Worm (Caenorhabditis elegans) whole organism, mixed stage, embryonic: Measurements from ENCODE around the gene rps-23.
A peak's percentile ranks its signal among the peaks of the same experiment; 100 is the strongest.

ENCODE experiments used
- bed-3 ChIP-seq: fragments of 200-800 bp; sonication (Bioruptor generic); optimal IDR thresholded peaks from 3 replicates; lab custom pipeline; 2018; ENCODE audit warnings: mild to moderate bottlenecking, missing genetic modification characterization, moderate library complexity, missing compliant biosample characterization
- blmp-1 ChIP-seq: fragments of 150-350 bp; optimal IDR thresholded peaks from 2 replicates; lab custom pipeline; 2014; ENCODE audit warnings: missing biosample characterization, missing genetic modification characterization
- ceh-39 ChIP-seq: fragments of 150-350 bp; optimal IDR thresholded peaks from 2 replicates; lab custom pipeline; 2014; ENCODE audit warnings: missing biosample characterization, missing genetic modification characterization
- ceh-43 ChIP-seq: fragments of 200-800 bp; sonication (Bioruptor generic); optimal IDR thresholded peaks from 2 replicates; lab custom pipeline; 2018; ENCODE audit warnings: mild to moderate bottlenecking, missing genetic modification characterization, moderate library complexity, missing compliant biosample characterization
- ceh-83 ChIP-seq: fragments of 200-800 bp; sonication (Bioruptor generic); optimal IDR thresholded peaks from 2 replicates; lab custom pipeline; 2018; ENCODE audit warnings: mild to moderate bottlenecking, missing genetic modification characterization, missing compliant biosample characterization
- ces-1 ChIP-seq: fragments of 150-350 bp; optimal IDR thresholded peaks from 2 replicates; lab custom pipeline; 2014; ENCODE audit warnings: missing biosample characterization, missing genetic modification reagents, missing genetic modification characterization
- cnd-1 ChIP-seq: fragments of 200-800 bp; sonication (Bioruptor generic); optimal IDR thresholded peaks from 2 replicates; lab custom pipeline; 2018; ENCODE audit warnings: mild to moderate bottlenecking, missing genetic modification characterization, missing compliant biosample characterization
- drap-1 ChIP-seq: fragments of 200-800 bp; sonication (Bioruptor generic); optimal IDR thresholded peaks from 3 replicates; lab custom pipeline; 2018; ENCODE audit warnings: mild to moderate bottlenecking, missing genetic modification characterization, missing compliant biosample characterization
- elt-1 ChIP-seq: sonication (generic microtip); optimal IDR thresholded peaks from 2 replicates; lab custom pipeline; 2017; ENCODE audit warnings: missing genetic modification characterization, mild to moderate bottlenecking, missing compliant biosample characterization, antibody characterized with exemption, moderate library complexity, borderline replicate concordance; ENCODE audit not compliant: insufficient read depth
- elt-3 ChIP-seq: fragments of 150-350 bp; optimal IDR thresholded peaks from 2 replicates; lab custom pipeline; 2014; ENCODE audit warnings: missing biosample characterization, missing genetic modification characterization
- flh-1 ChIP-seq: fragments of 200-800 bp; sonication (Bioruptor generic); optimal IDR thresholded peaks from 2 replicates; lab custom pipeline; 2018; ENCODE audit warnings: mild to moderate bottlenecking, missing genetic modification characterization, moderate library complexity, missing compliant biosample characterization
- ham-2 ChIP-seq: fragments of 200-800 bp; sonication (Bioruptor generic); optimal IDR thresholded peaks from 2 replicates; lab custom pipeline; 2018; ENCODE audit warnings: mild to moderate bottlenecking, missing genetic modification characterization, missing compliant biosample characterization
- hlh-1 ChIP-seq: fragments of 150-350 bp; optimal IDR thresholded peaks from 2 replicates; lab custom pipeline; 2014; ENCODE audit warnings: missing biosample characterization, missing genetic modification reagents, missing genetic modification characterization
- lin-13 ChIP-seq: fragments of 150-350 bp; optimal IDR thresholded peaks from 2 replicates; lab custom pipeline; 2014; ENCODE audit warnings: missing biosample characterization, missing genetic modification characterization
- lin-32 ChIP-seq: fragments of 200-800 bp; sonication (Bioruptor generic); optimal IDR thresholded peaks from 2 replicates; lab custom pipeline; 2018; ENCODE audit warnings: mild to moderate bottlenecking, missing genetic modification characterization, missing compliant biosample characterization
- lsy-2 ChIP-seq: fragments of 150-350 bp; optimal IDR thresholded peaks from 2 replicates; lab custom pipeline; 2014; ENCODE audit warnings: missing biosample characterization, missing genetic modification characterization
- mep-1 ChIP-seq: fragments of 150-350 bp; optimal IDR thresholded peaks from 2 replicates; lab custom pipeline; 2017; ENCODE audit warnings: missing biosample characterization, missing genetic modification reagents, missing genetic modification characterization, inconsistent platforms
- mls-2 ChIP-seq: sonication (generic microtip); optimal IDR thresholded peaks from 2 replicates; lab custom pipeline; 2016; ENCODE audit warnings: mild to moderate bottlenecking, missing genetic modification characterization, moderate library complexity, missing compliant biosample characterization
- nhr-12 ChIP-seq: fragments of 150-350 bp; optimal IDR thresholded peaks from 2 replicates; lab custom pipeline; 2014; ENCODE audit warnings: missing biosample characterization, missing genetic modification characterization
- nhr-2 ChIP-seq: fragments of 150-350 bp; optimal IDR thresholded peaks from 2 replicates; lab custom pipeline; 2014; ENCODE audit warnings: missing biosample characterization, missing genetic modification characterization
- nhr-237 ChIP-seq: fragments of 150-350 bp; optimal IDR thresholded peaks from 2 replicates; lab custom pipeline; 2014; ENCODE audit warnings: missing biosample characterization, missing genetic modification characterization
- nhr-76 ChIP-seq: sonication (generic microtip); optimal IDR thresholded peaks from 2 replicates; lab custom pipeline; 2017; ENCODE audit warnings: missing biosample characterization, missing genetic modification characterization
- pha-4 ChIP-seq: fragments of 150-350 bp; optimal IDR thresholded peaks from 2 replicates; lab custom pipeline; 2018; ENCODE audit warnings: missing biosample characterization, missing genetic modification reagents, missing genetic modification characterization
- snpc-4 ChIP-seq: fragments of 150-350 bp; optimal IDR thresholded peaks from 2 replicates; lab custom pipeline; 2014; ENCODE audit warnings: missing biosample characterization, missing genetic modification characterization
- sptf-1 ChIP-seq: sonication (generic microtip); optimal IDR thresholded peaks from 2 replicates; lab custom pipeline; 2017; ENCODE audit warnings: mild to moderate bottlenecking, missing genetic modification characterization, moderate library complexity, missing compliant biosample characterization
- tbx-8 ChIP-seq: fragments of 200-800 bp; sonication (Bioruptor generic); optimal IDR thresholded peaks from 2 replicates; lab custom pipeline; 2018; ENCODE audit warnings: mild to moderate bottlenecking, missing genetic modification characterization, moderate library complexity, missing compliant biosample characterization
- unc-120 ChIP-seq: sonication (generic microtip); optimal IDR thresholded peaks from 2 replicates; lab custom pipeline; 2017; ENCODE audit warnings: missing genetic modification characterization, missing compliant biosample characterization; ENCODE audit not compliant: poor library complexity, severe bottlenecking
- unc-39 ChIP-seq: fragments of 150-350 bp; optimal IDR thresholded peaks from 2 replicates; lab custom pipeline; 2014; ENCODE audit warnings: missing biosample characterization, missing genetic modification characterization
- unc-62 ChIP-seq: fragments of 150-350 bp; optimal IDR thresholded peaks from 2 replicates; lab custom pipeline; 2014; ENCODE audit warnings: missing biosample characterization, missing genetic modification reagents, missing genetic modification characterization
- zip-8 ChIP-seq: fragments of 150-350 bp; optimal IDR thresholded peaks from 2 replicates; lab custom pipeline; 2014; ENCODE audit warnings: missing biosample characterization, missing genetic modification characterization
- ztf-11 ChIP-seq: fragments of 150-350 bp; optimal IDR thresholded peaks from 2 replicates; lab custom pipeline; 2014; ENCODE audit warnings: missing biosample characterization, missing genetic modification characterization

rps-23 gene

ce11 chrIV:12408625-12409024 is 17.8 kb upstream of the rps-23 start, which contains the start of gene dsb-1:
Gene dsb-1 (plus strand): TSS chrIV:12408925.
- TF ChIP-seq mls-2 (tag; lab: Kevin White, UChicago) (no peak), nhr-2 (tag; lab: Kevin White, UChicago) (no peak), nhr-12 (tag; lab: Kevin White, UChicago) (no peak), elt-3 (tag; lab: Kevin White, UChicago) (no peak), unc-120 (tag; lab: Kevin White, UChicago) (no peak), nhr-76 (tag; lab: Kevin White, UChicago) (no peak), lin-13 (tag; lab: Kevin White, UChicago) (no peak), ceh-39 (no peak), mep-1 (tag; lab: Kevin White, UChicago) (no peak), cnd-1 (tag; lab: Kevin White, UChicago) (no peak), hlh-1 (tag; lab: Kevin White, UChicago) (no peak), lin-32 (GFP tag; lab: Kevin White, UChicago) (no peak), ces-1 (GFP tag; lab: Kevin White, UChicago) (no peak), snpc-4 (tag; lab: Kevin White, UChicago) (no peak), blmp-1 (no peak)

- TF ChIP-seq tbx-8 (GFP tag; lab: Kevin White, UChicago) (no peak), flh-1 (GFP tag; lab: Kevin White, UChicago) (no peak), ham-2 (GFP tag; lab: Kevin White, UChicago) (no peak), unc-62 (no peak), lsy-2 (tag; lab: Kevin White, UChicago) (peak; percentile 84), mep-1 (tag; lab: Kevin White, UChicago) (peak; percentile 97), nhr-12 (tag; lab: Kevin White, UChicago) (no peak), unc-120 (tag; lab: Kevin White, UChicago) (no peak), mls-2 (tag; lab: Kevin White, UChicago) (peak; percentile 0), ces-1 (GFP tag; lab: Kevin White, UChicago) (peak; percentile 99), elt-3 (tag; lab: Kevin White, UChicago) (no peak), nhr-2 (tag; lab: Kevin White, UChicago) (no peak), hlh-1 (tag; lab: Kevin White, UChicago) (peak; percentile 48), bed-3 (no peak), ceh-39 (peak; percentile 54), pha-4 (tag; lab: Kevin White, UChicago) (peak; percentile 84), ceh-83 (GFP tag; lab: Kevin White, UChicago) (no peak), ceh-43 (GFP tag; lab: Kevin White, UChicago) (peak; percentile 11), drap-1 (GFP tag; lab: Kevin White, UChicago) (peak; percentile 49), elt-1 (no peak), lin-13 (tag; lab: Kevin White, UChicago) (peak; percentile 77), nhr-237 (tag; lab: Kevin White, UChicago) (peak; percentile 91), zip-8 (tag; lab: Kevin White, UChicago) (no peak), sptf-1 (tag; lab: Kevin White, UChicago) (peak; percentile 33)
Observed at ce11 chrIV:12404137-12404536, 13.3 kb upstream of the rps-23 start, which contains the start of gene gex-3. Gene gex-3 (plus strand): TSS chrIV:12404431.

ce11 chrIV:12403440-12403839 is 12.6 kb upstream of the rps-23 start:
- TF ChIP-seq ham-2 (GFP tag; lab: Kevin White, UChicago) (peak; percentile 82), unc-39 (tag; lab: Kevin White, UChicago) (no peak), nhr-12 (tag; lab: Kevin White, UChicago) (no peak), tbx-8 (GFP tag; lab: Kevin White, UChicago) (no peak), elt-3 (tag; lab: Kevin White, UChicago) (peak; percentile 45), flh-1 (GFP tag; lab: Kevin White, UChicago) (no peak), sptf-1 (tag; lab: Kevin White, UChicago) (no peak), nhr-2 (tag; lab: Kevin White, UChicago) (no peak), ceh-39 (no peak), nhr-76 (tag; lab: Kevin White, UChicago) (no peak), ztf-11 (tag; lab: Kevin White, UChicago) (no peak), ceh-43 (GFP tag; lab: Kevin White, UChicago) (no peak)

ce11 chrIV:12399983-12400382 is 9.1 kb upstream of the rps-23 start:
- TF ChIP-seq lin-13 (tag; lab: Kevin White, UChicago) (no peak), ceh-83 (GFP tag; lab: Kevin White, UChicago) (no peak), nhr-2 (tag; lab: Kevin White, UChicago) (no peak), ces-1 (GFP tag; lab: Kevin White, UChicago) (no peak), snpc-4 (tag; lab: Kevin White, UChicago) (no peak), tbx-8 (GFP tag; lab: Kevin White, UChicago) (no peak), blmp-1 (no peak), nhr-76 (tag; lab: Kevin White, UChicago) (no peak), ceh-39 (no peak), unc-39 (tag; lab: Kevin White, UChicago) (no peak)
- TF ChIP-seq, all 35 proteins: peak for 0
